Worm (Caenorhabditis elegans): ENCODE results near the gene T22F3.7.
"Not testable (repeated sequence)": the region's sequence is repeated elsewhere in the genome, so short reads cannot be mapped to it uniquely, and the experiment has no call there.

T22F3.7 gene

DNA sequence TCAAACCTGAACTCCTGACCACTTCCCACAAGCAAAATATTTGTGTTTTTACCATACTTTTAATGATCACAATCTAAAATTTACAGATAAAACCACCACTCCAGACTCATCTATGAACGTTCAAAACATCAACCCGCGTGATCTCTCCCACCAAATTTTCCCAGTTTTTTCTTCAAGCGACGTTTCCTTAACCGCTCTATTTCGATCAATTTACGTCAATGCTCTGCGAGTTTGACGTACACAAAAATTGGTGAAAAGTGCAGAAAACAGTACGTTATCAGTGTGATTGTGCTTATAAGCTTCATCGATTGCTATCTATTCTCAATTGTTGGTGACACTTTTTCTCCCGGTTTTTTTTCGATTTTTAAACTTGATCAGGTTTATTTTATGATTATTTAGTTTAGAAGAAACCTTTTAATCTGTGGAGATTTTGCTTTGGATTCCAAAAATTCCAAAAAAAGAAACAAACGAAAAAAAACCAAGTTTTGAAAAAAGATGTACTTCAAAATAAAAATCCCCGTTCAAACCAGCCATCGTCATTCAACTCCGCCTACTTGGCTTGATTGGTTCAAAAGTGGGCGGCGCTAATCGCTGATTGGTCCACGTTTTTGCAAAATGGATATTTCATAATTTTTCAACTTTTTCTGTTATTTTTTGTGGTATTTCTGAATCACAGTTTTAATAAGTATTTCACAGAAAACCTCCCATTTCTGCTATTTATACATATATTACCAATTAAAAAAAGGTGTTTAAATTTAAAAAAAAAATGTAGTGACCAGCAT is 32.0 kb upstream of the T22F3.7 start:
- TF ChIP-seq fos-1 (tag; optimal IDR thresholded peaks at IDR 0.05) (peak; percentile 46), ceh-16 (tag; optimal IDR thresholded peaks at IDR 0.05) (no peak), elt-3 (tag; optimal IDR thresholded peaks at IDR 0.05) (no peak), gmeb-1 (tag; optimal IDR thresholded peaks at IDR 0.05) (peak; percentile 21), ztf-4 (tag; optimal IDR thresholded peaks at IDR 0.05) (no peak), sma-9 (GFP tag; optimal IDR thresholded peaks at IDR 0.05) (peak; percentile 68), sma-9 (tag; optimal IDR thresholded peaks at IDR 0.05) (no peak), R02D3.7 (tag; optimal IDR thresholded peaks at IDR 0.05) (no peak), F13H6.1 (tag; optimal IDR thresholded peaks at IDR 0.05) (peak; percentile 15), nhr-129 (tag; optimal IDR thresholded peaks at IDR 0.05) (peak; percentile 38), crh-2 (tag; optimal IDR thresholded peaks at IDR 0.05) (peak; percentile 48), peb-1 (tag; optimal IDR thresholded peaks at IDR 0.05) (no peak), sma-3 (GFP tag; optimal IDR thresholded peaks at IDR 0.05) (no peak), lin-13 (GFP tag; optimal IDR thresholded peaks at IDR 0.05) (no peak)

DNA sequence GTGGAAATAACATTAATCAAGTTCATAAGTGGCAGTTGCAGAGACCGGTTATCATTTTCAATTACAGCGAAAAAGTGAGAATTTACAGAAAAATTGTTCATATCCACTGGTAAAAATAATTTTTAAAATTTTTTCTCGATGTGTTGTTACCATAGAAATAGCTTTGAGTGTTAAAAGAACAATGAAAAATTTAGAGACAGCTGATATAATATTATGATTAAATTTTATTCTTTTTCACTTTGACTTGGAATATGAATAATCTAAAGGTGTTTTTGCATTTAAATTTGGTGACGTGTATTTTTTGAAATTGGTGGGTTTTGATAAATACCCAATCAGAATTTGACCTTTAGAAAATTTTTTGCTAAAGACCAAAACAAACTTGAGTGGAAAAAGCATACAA is 31.1 kb upstream of the T22F3.7 start, which contains the start of gene F59B1.6:
TSS of gene F59B1.6 (minus strand) at position 101 of the 400 bp plus-strand sequence.
- no peak for TF ChIP-seq lin-11 (tag; optimal IDR thresholded peaks at IDR 0.05)
- TF ChIP-seq nhr-25 (tag; optimal IDR thresholded peaks at IDR 0.05) = no peak
- no peak for TF ChIP-seq ztf-1 (GFP tag; conservative IDR thresholded peaks at IDR 0.05)
- no peak for TF ChIP-seq nhr-6 (tag; optimal IDR thresholded peaks at IDR 0.05)
- TF ChIP-seq nhr-77 (tag; optimal IDR thresholded peaks at IDR 0.05) = no peak
- TF ChIP-seq C34F6.9 (tag; optimal IDR thresholded peaks at IDR 0.05) = no peak
- TF ChIP-seq peb-1 (tag; optimal IDR thresholded peaks at IDR 0.05) = no peak

DNA sequence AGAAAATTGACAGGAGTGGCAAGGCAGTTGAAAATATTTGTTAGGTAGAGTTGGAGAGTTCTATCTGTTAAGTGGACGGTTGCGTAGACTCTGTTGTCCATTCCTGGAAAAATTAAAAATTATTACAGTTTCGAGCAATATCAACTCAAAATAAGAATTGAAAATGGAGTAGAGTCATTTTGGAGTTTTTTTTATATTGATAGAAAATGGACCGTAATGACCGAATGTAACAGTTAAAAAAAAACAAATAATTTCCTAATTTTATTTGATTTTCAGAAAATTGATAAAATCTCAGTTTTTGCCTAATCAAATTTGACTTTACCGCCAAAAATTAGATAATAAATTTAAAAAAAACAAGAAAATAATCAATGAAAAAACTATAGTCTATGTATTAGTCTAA is 26.5 kb upstream of the T22F3.7 start, which contains the start of gene F59B1.4:
TSS of gene F59B1.4 (minus strand) at position 101 of the 400 bp plus-strand sequence.
- TF ChIP-seq ceh-16 (tag; optimal IDR thresholded peaks at IDR 0.05) (no peak), aly-2 (tag; optimal IDR thresholded peaks at IDR 0.05) (no peak), dmd-4 (tag; optimal IDR thresholded peaks at IDR 0.05) (no peak), nhr-237 (tag; optimal IDR thresholded peaks at IDR 0.05) (no peak), nhr-23 (tag; optimal IDR thresholded peaks at IDR 0.05) (no peak), sem-4 (tag; optimal IDR thresholded peaks at IDR 0.05) (no peak), lin-11 (tag; optimal IDR thresholded peaks at IDR 0.05) (no peak), ztf-1 (GFP tag; conservative IDR thresholded peaks at IDR 0.05) (no peak), zag-1 (tag; optimal IDR thresholded peaks at IDR 0.05) (no peak), lsy-2 (tag; optimal IDR thresholded peaks at IDR 0.05) (no peak), mdl-1 (tag; optimal IDR thresholded peaks at IDR 0.05) (no peak), unc-55 (GFP tag; optimal IDR thresholded peaks at IDR 0.05) (no peak), peb-1 (tag; optimal IDR thresholded peaks at IDR 0.05) (no peak), ZK546.5 (tag; optimal IDR thresholded peaks at IDR 0.05) (no peak), nhr-10 (tag; optimal IDR thresholded peaks at IDR 0.05) (no peak), F13H6.1 (tag; optimal IDR thresholded peaks at IDR 0.05) (no peak), gmeb-1 (tag; optimal IDR thresholded peaks at IDR 0.05) (no peak)

DNA sequence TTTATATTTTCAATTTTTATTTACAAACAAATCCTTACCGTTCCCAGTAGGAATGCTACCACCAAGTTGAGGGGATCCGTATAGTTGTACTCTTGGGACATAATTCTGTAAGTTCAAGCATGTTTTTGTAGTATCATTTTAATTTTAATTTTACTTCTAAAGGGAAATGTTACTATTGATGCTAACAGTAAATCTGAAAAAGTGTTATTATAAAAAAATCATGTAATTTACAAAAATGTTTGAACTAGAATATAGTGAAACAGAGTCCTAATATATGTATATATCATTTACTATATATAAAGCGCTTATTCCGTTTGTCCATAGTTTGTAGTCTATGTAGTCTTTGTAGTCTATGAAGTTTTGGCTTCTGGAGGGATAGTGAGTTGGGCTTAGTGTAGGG is 20.1 kb upstream of the T22F3.7 start, which contains the start of gene srx-93:
TSS of gene srx-93 (minus strand) at position 101 of the 400 bp plus-strand sequence.
- TF ChIP-seq nhr-11, nhr-10, dmd-4 (tag; optimal IDR thresholded peaks at IDR 0.05): not testable (repeated sequence)

DNA sequence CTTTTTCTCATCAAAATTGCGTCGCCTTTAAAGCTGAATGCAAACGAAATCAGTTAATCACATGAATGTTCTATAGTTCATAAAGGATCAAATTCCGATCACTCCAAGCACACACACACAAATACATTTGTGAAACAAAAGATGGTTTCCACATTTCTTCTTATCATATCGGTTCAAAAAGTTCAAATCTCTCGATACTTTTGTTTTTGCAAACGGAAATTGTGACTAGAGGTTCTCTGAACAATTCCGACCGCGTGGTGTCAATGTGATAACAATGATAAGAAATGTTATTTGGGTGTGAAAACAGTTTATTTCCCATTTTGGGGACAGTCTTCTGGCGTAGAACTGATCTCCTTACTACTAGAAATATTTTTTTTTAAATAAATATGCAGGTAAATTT is 16.4 kb upstream of the T22F3.7 start:
- TF ChIP-seq sma-9 (GFP tag; optimal IDR thresholded peaks at IDR 0.05) (peak; percentile 59), sma-9 (tag; optimal IDR thresholded peaks at IDR 0.05) (no peak), unc-55 (GFP tag; optimal IDR thresholded peaks at IDR 0.05) (no peak), nhr-21 (tag; optimal IDR thresholded peaks at IDR 0.05) (peak; percentile 35)
